Fruit fly (Drosophila melanogaster): ENCODE results near the gene chico.

dm6 chr2L:10292066-10292560, 45.2 kb upstream of the chico start, which contains the start of gene Ufd4:
- TF ChIP-seq phol (tag; optimal IDR thresholded peaks at IDR 0.05) (peak; percentile 73), CG8765 (GFP tag; IDR thresholded peaks at IDR 0.05) (no peak), CG15073 (GFP tag; optimal IDR thresholded peaks at IDR 0.05) (no peak), E2f2 (GFP tag; IDR thresholded peaks at IDR 0.05) (peak; percentile 33; the same call in 1 of the 2 replicates), CG7745 (tag; optimal IDR thresholded peaks at IDR 0.05) (peak; percentile 7), CG13287 (GFP tag; IDR thresholded peaks at IDR 0.05; ENCODE audit: partially characterized antibody) (peak; percentile 60; the same call in 1 of the 2 replicates), ken (GFP tag; IDR thresholded peaks at IDR 0.05) (no peak; the same call in 2 of the 3 replicates), CTCF (GFP tag; optimal IDR thresholded peaks at IDR 0.05) (no peak), exex (tag; optimal IDR thresholded peaks at IDR 0.05) (peak; percentile 53), ci (GFP tag; IDR thresholded peaks at IDR 0.05) (no peak; the same call in 2 of the 3 replicates), Sox102F (GFP tag; optimal IDR thresholded peaks at IDR 0.05) (no peak), br (optimal IDR thresholded peaks at IDR 0.05) (no peak)
